Fruit fly (Drosophila melanogaster) whole organism, prepupa: ENCODE data around the gene Tbc1d22.

ENCODE experiments used
- CG10631 ChIP-seq: fragments of 200-800 bp; sonication (Bioruptor generic); optimal IDR thresholded peaks from 2 replicates; lab custom pipeline; 2016; ENCODE audit warnings: missing biosample characterization, missing genetic modification characterization
- CG10669 ChIP-seq: fragments of 200-800 bp; sonication (Bioruptor generic); optimal IDR thresholded peaks from 3 replicates; lab custom pipeline; 2018; ENCODE audit warnings: missing biosample characterization, mild to moderate bottlenecking, missing genetic modification characterization, moderate library complexity
- CG11294 ChIP-seq: fragments of 200-800 bp; sonication (Bioruptor generic); IDR thresholded peaks from 2 replicates; pipeline ENCODE4 v1.3.6; 2022; ENCODE audit warnings: missing biosample characterization, missing genetic modification characterization
- CG11762 ChIP-seq: fragments of 200-800 bp; sonication (Bioruptor generic); optimal IDR thresholded peaks from 3 replicates; lab custom pipeline; 2016; ENCODE audit warnings: missing biosample characterization, missing genetic modification characterization; ENCODE audit not compliant: insufficient read depth
- CG11902 ChIP-seq: fragments of 200-800 bp; sonication (Bioruptor generic); optimal IDR thresholded peaks from 3 replicates; lab custom pipeline; 2016; ENCODE audit warnings: missing biosample characterization, missing genetic modification characterization
- CG15336 ChIP-seq: fragments of 200-800 bp; sonication (Bioruptor generic); IDR thresholded peaks from 2 replicates; pipeline ENCODE4 v1.3.6; 2022; ENCODE audit warnings: missing biosample characterization, missing genetic modification characterization
- CG1621 ChIP-seq: fragments of 200-800 bp; sonication (Bioruptor generic); optimal IDR thresholded peaks from 3 replicates; lab custom pipeline; 2018; ENCODE audit warnings: missing biosample characterization, mild to moderate bottlenecking, missing genetic modification characterization
- CG16779 ChIP-seq: fragments of 200-800 bp; sonication (Bioruptor generic); optimal IDR thresholded peaks from 3 replicates; lab custom pipeline; 2017; ENCODE audit warnings: missing biosample characterization, mild to moderate bottlenecking, missing genetic modification characterization
- CG3032 ChIP-seq: fragments of 200-800 bp; optimal IDR thresholded peaks from 2 replicates; lab custom pipeline; 2019; ENCODE audit warnings: missing biosample characterization, mild to moderate bottlenecking, missing genetic modification characterization, moderate library complexity
- CG34406 ChIP-seq: fragments of 200-800 bp; sonication (Bioruptor generic); optimal IDR thresholded peaks from 3 replicates; lab custom pipeline; 2016; ENCODE audit warnings: missing biosample characterization, missing genetic modification characterization
- CG3919 ChIP-seq: fragments of 200-800 bp; sonication (Bioruptor generic); optimal IDR thresholded peaks from 3 replicates; lab custom pipeline; 2016; ENCODE audit warnings: missing biosample characterization, missing genetic modification characterization
- CG4318 ChIP-seq: fragments of 200-800 bp; sonication (Bioruptor generic); optimal IDR thresholded peaks from 3 replicates; lab custom pipeline; 2017; ENCODE audit warnings: missing biosample characterization, mild to moderate bottlenecking, missing genetic modification characterization
- CG6163 ChIP-seq: fragments of 200-800 bp; sonication (Bioruptor generic); IDR thresholded peaks from 3 replicates; pipeline ENCODE4 v1.3.6; 2022; ENCODE audit warnings: missing biosample characterization, missing genetic modification characterization
- CG6276 ChIP-seq: fragments of 200-800 bp; sonication (Bioruptor generic); optimal IDR thresholded peaks from 2 replicates; lab custom pipeline; 2017; ENCODE audit warnings: missing biosample characterization, mild to moderate bottlenecking, missing genetic modification characterization
- CG6792 ChIP-seq: fragments of 200-800 bp; sonication (Bioruptor generic); optimal IDR thresholded peaks from 3 replicates; lab custom pipeline; 2016; ENCODE audit warnings: missing biosample characterization, missing genetic modification characterization
- CG6854 ChIP-seq: fragments of 200-800 bp; sonication (Bioruptor generic); optimal IDR thresholded peaks from 2 replicates; lab custom pipeline; 2017; ENCODE audit warnings: missing biosample characterization, mild to moderate bottlenecking, missing genetic modification characterization
- CG8319 ChIP-seq: fragments of 200-800 bp; sonication (Bioruptor generic); optimal IDR thresholded peaks from 3 replicates; lab custom pipeline; 2016; ENCODE audit warnings: missing biosample characterization, missing genetic modification characterization
- CG8632 ChIP-seq: fragments of 200-800 bp; sonication (Bioruptor generic); optimal IDR thresholded peaks from 3 replicates; lab custom pipeline; 2016; ENCODE audit warnings: missing biosample characterization, missing genetic modification characterization
- CG9139 ChIP-seq: fragments of 200-800 bp; sonication (Bioruptor generic); optimal IDR thresholded peaks from 3 replicates; lab custom pipeline; 2017; ENCODE audit warnings: missing biosample characterization, mild to moderate bottlenecking, missing genetic modification characterization
- Eip75B ChIP-seq: fragments of 200-800 bp; sonication (Bioruptor generic); optimal IDR thresholded peaks from 3 replicates; lab custom pipeline; 2016; ENCODE audit warnings: missing biosample characterization, missing genetic modification characterization
- Eip78C ChIP-seq: fragments of 200-800 bp; sonication (Bioruptor generic); peaks from one replicate; lab custom pipeline; 2016; ENCODE audit warnings: missing biosample characterization, missing genetic modification characterization
- Eip93F ChIP-seq: fragments of 200-800 bp; sonication (Bioruptor generic); optimal IDR thresholded peaks from 2 replicates; lab custom pipeline; 2016; ENCODE audit warnings: missing biosample characterization, mild to moderate bottlenecking, missing genetic modification characterization
- Ets96B ChIP-seq: fragments of 200-800 bp; optimal IDR thresholded peaks from 2 replicates; lab custom pipeline; 2019; ENCODE audit warnings: missing biosample characterization, mild to moderate bottlenecking, missing genetic modification characterization, moderate library complexity
- Hr38 ChIP-seq: sonication (Bioruptor generic); optimal IDR thresholded peaks from 2 replicates; lab custom pipeline; 2016; ENCODE audit warnings: missing biosample characterization, missing genetic modification characterization
- Hr4 ChIP-seq: fragments of 200-800 bp; sonication (Bioruptor generic); optimal IDR thresholded peaks from 3 replicates; lab custom pipeline; 2016; ENCODE audit warnings: missing biosample characterization, missing genetic modification characterization
- Met ChIP-seq: fragments of 200-800 bp; sonication (Bioruptor generic); optimal IDR thresholded peaks from 3 replicates; lab custom pipeline; 2016; ENCODE audit warnings: missing biosample characterization, missing genetic modification characterization
- OdsH ChIP-seq: fragments of 200-800 bp; sonication (Bioruptor generic); optimal IDR thresholded peaks from 3 replicates; lab custom pipeline; 2016; ENCODE audit warnings: missing biosample characterization, missing genetic modification characterization
- Sox102F ChIP-seq: fragments of 200-800 bp; sonication (Bioruptor generic); optimal IDR thresholded peaks from 2 replicates; lab custom pipeline; 2016; ENCODE audit warnings: missing biosample characterization, mild to moderate bottlenecking, missing genetic modification characterization
- Sox14 ChIP-seq: fragments of 200-800 bp; sonication (Bioruptor generic); optimal IDR thresholded peaks from 3 replicates; lab custom pipeline; 2016; ENCODE audit warnings: missing biosample characterization, missing genetic modification characterization
- achi ChIP-seq: fragments of 200-800 bp; sonication (Bioruptor generic); optimal IDR thresholded peaks from 3 replicates; lab custom pipeline; 2016; ENCODE audit warnings: missing biosample characterization, missing genetic modification characterization
- cyc ChIP-seq: fragments of 200-800 bp; sonication (Bioruptor generic); optimal IDR thresholded peaks from 3 replicates; lab custom pipeline; 2016; ENCODE audit warnings: missing biosample characterization, missing genetic modification characterization
- dac ChIP-seq: fragments of 200-800 bp; sonication (Bioruptor generic); optimal IDR thresholded peaks from 2 replicates; lab custom pipeline; 2017; ENCODE audit warnings: missing biosample characterization, mild to moderate bottlenecking, missing genetic modification characterization
- eg ChIP-seq: fragments of 200-800 bp; sonication (Bioruptor generic); IDR thresholded peaks from 3 replicates; pipeline ENCODE4 v1.3.6; 2022; ENCODE audit warnings: missing biosample characterization, missing genetic modification characterization
- esn ChIP-seq: fragments of 200-800 bp; sonication (Bioruptor generic); optimal IDR thresholded peaks from 2 replicates; lab custom pipeline; 2016; ENCODE audit warnings: missing biosample characterization, mild to moderate bottlenecking, missing genetic modification characterization, moderate library complexity
- fd59A ChIP-seq: fragments of 200-800 bp; sonication (Bioruptor generic); optimal IDR thresholded peaks from 2 replicates; lab custom pipeline; 2017; ENCODE audit warnings: missing biosample characterization, mild to moderate bottlenecking, missing genetic modification characterization, missing genetic modification reagents
- fd85E ChIP-seq: fragments of 200-800 bp; sonication (Bioruptor generic); optimal IDR thresholded peaks from 3 replicates; lab custom pipeline; 2016; ENCODE audit warnings: missing biosample characterization, missing genetic modification characterization
- fkh ChIP-seq: fragments of 200-800 bp; sonication (Bioruptor generic); optimal IDR thresholded peaks from 3 replicates; lab custom pipeline; 2017; ENCODE audit warnings: missing biosample characterization, mild to moderate bottlenecking, missing genetic modification characterization, moderate library complexity
- lz ChIP-seq: fragments of 200-800 bp; sonication (Bioruptor generic); optimal IDR thresholded peaks from 3 replicates; lab custom pipeline; 2016; ENCODE audit warnings: missing biosample characterization, missing genetic modification characterization
- pdm3 ChIP-seq: fragments of 200-800 bp; sonication (Bioruptor generic); optimal IDR thresholded peaks from 3 replicates; lab custom pipeline; 2016; ENCODE audit warnings: missing biosample characterization, missing genetic modification characterization
- ss ChIP-seq, 2 experiments: fragments of 200-800 bp; sonication (Bioruptor generic); optimal IDR thresholded peaks; 2 replicates in 1 of 2; 3 replicates in 1 of 2; lab custom pipeline; 2017 to 2018; ENCODE audit warnings: mild to moderate bottlenecking in 2 of 2, missing biosample characterization in 2 of 2, missing genetic modification characterization in 2 of 2, moderate library complexity in 1 of 2
- svp ChIP-seq: fragments of 200-800 bp; sonication (Bioruptor generic); peaks from one replicate; lab custom pipeline; 2016; ENCODE audit warnings: missing biosample characterization, missing genetic modification characterization
- vri ChIP-seq: fragments of 200-800 bp; sonication (Bioruptor generic); optimal IDR thresholded peaks from 3 replicates; lab custom pipeline; 2016; ENCODE audit warnings: missing biosample characterization, mild to moderate bottlenecking, missing genetic modification characterization

Gene Tbc1d22

dm6 chr3R:21118784-21119183, 16.8 kb downstream of the Tbc1d22 start, which contains the start of gene Bdbt (continued):
- TF ChIP-seq CG3919 (no peak), cyc (GFP tag; lab: Kevin White, UChicago) (peak; percentile 51), CG4318 (GFP tag; lab: Kevin White, UChicago) (no peak), pdm3 (GFP tag; lab: Kevin White, UChicago) (no peak), CG8632 (GFP tag; lab: Kevin White, UChicago) (no peak), Eip93F (GFP tag; lab: Kevin White, UChicago) (no peak), Sox14 (GFP tag; lab: Kevin White, UChicago) (peak; percentile 43), fd59A (GFP tag; lab: Kevin White, UChicago) (no peak), CG34406 (GFP tag; lab: Kevin White, UChicago) (no peak), CG8319 (GFP tag; lab: Kevin White, UChicago) (no peak), CG3032 (peak; percentile 47), fkh (GFP tag; lab: Kevin White, UChicago) (no peak), lz (peak; percentile 53), CG6163 (peak; percentile 54; the same call in 2 of the 3 replicates), CG6276 (GFP tag; lab: Kevin White, UChicago) (no peak), Sox102F (GFP tag; lab: Kevin White, UChicago) (no peak), dac (GFP tag; lab: Kevin White, UChicago) (no peak), CG15336 (GFP tag; lab: Robert Waterston, UW) (no peak), fd85E (GFP tag; lab: Kevin White, UChicago) (no peak), CG10631 (no peak), vri (GFP tag; lab: Kevin White, UChicago) (no peak), esn (peak; percentile 53), Hr38 (no peak), CG11902 (GFP tag; lab: Kevin White, UChicago) (no peak), CG16779 (tag; lab: Kevin White, UChicago) (no peak), achi (no peak), Ets96B (tag; lab: Kevin White, UChicago) (no peak), OdsH (no peak), CG9139 (GFP tag; lab: Kevin White, UChicago) (no peak), CG1621 (no peak), Hr4 (GFP tag; lab: Kevin White, UChicago) (no peak), ss (GFP tag; optimal IDR thresholded peaks at IDR 0.05; lab: Kevin White, UChicago) (no peak), Eip75B (GFP tag; lab: Kevin White, UChicago) (no peak), Met (GFP tag; lab: Kevin White, UChicago) (no peak), CG6854 (no peak), CG6792 (peak; percentile 14), CG11762 (GFP tag; lab: Kevin White, UChicago) (no peak)
- TF ChIP-seq, all 60 proteins: peak for 12

- TF ChIP-seq ss (GFP tag; optimal IDR thresholded peaks at IDR 0.05; lab: Kevin White, UChicago) (peak in 1 of 2 experiments; percentile 15), svp (peak; percentile 83), CG10631 (no peak), lz (no peak), CG6163 (0 out of 3 replicates have a peak, but pooled peaks have one; percentile 2), fd59A (GFP tag; lab: Kevin White, UChicago) (no peak), CG10669 (no peak), CG3919 (no peak), Eip78C (no peak), dac (GFP tag; lab: Kevin White, UChicago) (no peak), eg (GFP tag; lab: Robert Waterston, UW) (no peak), CG8319 (GFP tag; lab: Kevin White, UChicago) (no peak), CG3032 (no peak), CG6792 (no peak), Hr38 (no peak), CG11294 (GFP tag; lab: Robert Waterston, UW) (no peak)
- TF ChIP-seq, all 60 proteins: peak for 3
These were observed 22.2 kb downstream of the Tbc1d22 start for dm6 chr3R:21124225-21124624.
